Worm (Caenorhabditis elegans) whole organism, L4 larva: ENCODE data around the gene npr-31.

Source experiments
- ceh-20 ChIP-seq: fragments of 200-800 bp; sonication (Bioruptor generic); IDR thresholded peaks from 2 replicates; pipeline ENCODE4 v1.3.6; 2022; ENCODE audit warnings: missing genetic modification reagents, missing genetic modification characterization, missing compliant biosample characterization
- mxl-2 ChIP-seq: fragments of 200-800 bp; sonication (Bioruptor generic); conservative IDR thresholded peaks from 2 replicates; pipeline ENCODE4 v1.3.6; 2022; ENCODE audit warnings: missing genetic modification reagents, missing genetic modification characterization, missing compliant biosample characterization
- nhr-77 ChIP-seq: fragments of 150-350 bp; optimal IDR thresholded peaks from 2 replicates; lab custom pipeline; 2014; ENCODE audit warnings: missing biosample characterization, missing genetic modification characterization
- saeg-2 ChIP-seq: fragments of 200-800 bp; sonication (Bioruptor generic); IDR thresholded peaks from 2 replicates; pipeline ENCODE4 v1.3.6; 2022; ENCODE audit warnings: missing genetic modification reagents, missing genetic modification characterization, missing compliant biosample characterization
- snpc-4 ChIP-seq: fragments of 150-350 bp; optimal IDR thresholded peaks from 2 replicates; lab custom pipeline; 2014; ENCODE audit warnings: missing biosample characterization, missing genetic modification characterization
- unc-39 ChIP-seq: sonication (generic microtip); optimal IDR thresholded peaks from 2 replicates; lab custom pipeline; 2017; ENCODE audit warnings: missing biosample characterization, missing genetic modification characterization

- TF ChIP-seq snpc-4 (tag; lab: Kevin White, UChicago): no peak
- no peak for TF ChIP-seq ceh-20 (GFP tag; lab: Robert Waterston, UW)
- TF ChIP-seq unc-39: no peak
- no peak for TF ChIP-seq mxl-2 (GFP tag; lab: Robert Waterston, UW)
- TF ChIP-seq nhr-77 (tag; lab: Kevin White, UChicago): no peak
- TF ChIP-seq saeg-2 (GFP tag; lab: Robert Waterston, UW): no peak
Observed at ce11 chrII:7121762-7122292, 22.6 kb upstream of the npr-31 start, which contains the start of gene F10E7.2.
